Fruit fly (Drosophila melanogaster) whole organism, prepupa: ENCODE data around the gene CG9263.

ENCODE experiments used
- CG10631 ChIP-seq: fragments of 200-800 bp; sonication (Bioruptor generic); optimal IDR thresholded peaks from 2 replicates; lab custom pipeline; 2016; ENCODE audit warnings: missing biosample characterization, missing genetic modification characterization
- CG10669 ChIP-seq: fragments of 200-800 bp; sonication (Bioruptor generic); optimal IDR thresholded peaks from 3 replicates; lab custom pipeline; 2018; ENCODE audit warnings: missing biosample characterization, mild to moderate bottlenecking, missing genetic modification characterization, moderate library complexity
- CG11762 ChIP-seq: fragments of 200-800 bp; sonication (Bioruptor generic); optimal IDR thresholded peaks from 3 replicates; lab custom pipeline; 2016; ENCODE audit warnings: missing biosample characterization, missing genetic modification characterization; ENCODE audit not compliant: insufficient read depth
- CG15336 ChIP-seq: fragments of 200-800 bp; sonication (Bioruptor generic); IDR thresholded peaks from 2 replicates; pipeline ENCODE4 v1.3.6; 2022; ENCODE audit warnings: missing biosample characterization, missing genetic modification characterization
- CG16779 ChIP-seq: fragments of 200-800 bp; sonication (Bioruptor generic); optimal IDR thresholded peaks from 3 replicates; lab custom pipeline; 2017; ENCODE audit warnings: missing biosample characterization, mild to moderate bottlenecking, missing genetic modification characterization
- CG3032 ChIP-seq: fragments of 200-800 bp; optimal IDR thresholded peaks from 2 replicates; lab custom pipeline; 2019; ENCODE audit warnings: missing biosample characterization, mild to moderate bottlenecking, missing genetic modification characterization, moderate library complexity
- CG31627 ChIP-seq: fragments of 200-800 bp; sonication (Bioruptor generic); optimal IDR thresholded peaks from 3 replicates; lab custom pipeline; 2016; ENCODE audit warnings: missing biosample characterization, missing genetic modification characterization
- CG3919 ChIP-seq: fragments of 200-800 bp; sonication (Bioruptor generic); optimal IDR thresholded peaks from 3 replicates; lab custom pipeline; 2016; ENCODE audit warnings: missing biosample characterization, missing genetic modification characterization
- CG6163 ChIP-seq: fragments of 200-800 bp; sonication (Bioruptor generic); IDR thresholded peaks from 3 replicates; pipeline ENCODE4 v1.3.6; 2022; ENCODE audit warnings: missing biosample characterization, missing genetic modification characterization
- CG6276 ChIP-seq: fragments of 200-800 bp; sonication (Bioruptor generic); optimal IDR thresholded peaks from 2 replicates; lab custom pipeline; 2017; ENCODE audit warnings: missing biosample characterization, mild to moderate bottlenecking, missing genetic modification characterization
- CG6792 ChIP-seq: fragments of 200-800 bp; sonication (Bioruptor generic); optimal IDR thresholded peaks from 3 replicates; lab custom pipeline; 2016; ENCODE audit warnings: missing biosample characterization, missing genetic modification characterization
- CG6808 ChIP-seq: fragments of 200-800 bp; sonication (Bioruptor generic); optimal IDR thresholded peaks from 3 replicates; lab custom pipeline; 2017; ENCODE audit warnings: missing biosample characterization, missing genetic modification characterization, mild to moderate bottlenecking, moderate library complexity, missing genetic modification reagents
- CG6854 ChIP-seq: fragments of 200-800 bp; sonication (Bioruptor generic); optimal IDR thresholded peaks from 2 replicates; lab custom pipeline; 2017; ENCODE audit warnings: missing biosample characterization, mild to moderate bottlenecking, missing genetic modification characterization
- CG7368 ChIP-seq: fragments of 200-800 bp; sonication (Bioruptor generic); optimal IDR thresholded peaks from 3 replicates; lab custom pipeline; 2016; ENCODE audit warnings: missing biosample characterization, missing genetic modification characterization
- CG8119 ChIP-seq: fragments of 200-800 bp; sonication (Bioruptor generic); IDR thresholded peaks from 3 replicates; pipeline ENCODE4 v1.3.6; 2022; ENCODE audit warnings: missing biosample characterization, missing genetic modification characterization
- CG8319 ChIP-seq: fragments of 200-800 bp; sonication (Bioruptor generic); optimal IDR thresholded peaks from 3 replicates; lab custom pipeline; 2016; ENCODE audit warnings: missing biosample characterization, missing genetic modification characterization
- CG8632 ChIP-seq: fragments of 200-800 bp; sonication (Bioruptor generic); optimal IDR thresholded peaks from 3 replicates; lab custom pipeline; 2016; ENCODE audit warnings: missing biosample characterization, missing genetic modification characterization
- CG9139 ChIP-seq: fragments of 200-800 bp; sonication (Bioruptor generic); optimal IDR thresholded peaks from 3 replicates; lab custom pipeline; 2017; ENCODE audit warnings: missing biosample characterization, mild to moderate bottlenecking, missing genetic modification characterization
- Eip78C ChIP-seq: fragments of 200-800 bp; sonication (Bioruptor generic); peaks from one replicate; lab custom pipeline; 2016; ENCODE audit warnings: missing biosample characterization, missing genetic modification characterization
- Eip93F ChIP-seq: fragments of 200-800 bp; sonication (Bioruptor generic); optimal IDR thresholded peaks from 2 replicates; lab custom pipeline; 2016; ENCODE audit warnings: missing biosample characterization, mild to moderate bottlenecking, missing genetic modification characterization
- Ets21C ChIP-seq: fragments of 200-800 bp; sonication (Bioruptor generic); optimal IDR thresholded peaks from 3 replicates; lab custom pipeline; 2016; ENCODE audit warnings: missing biosample characterization, missing genetic modification characterization
- Ets96B ChIP-seq: fragments of 200-800 bp; optimal IDR thresholded peaks from 2 replicates; lab custom pipeline; 2019; ENCODE audit warnings: missing biosample characterization, mild to moderate bottlenecking, missing genetic modification characterization, moderate library complexity
- Gug ChIP-seq: fragments of 200-800 bp; sonication (Bioruptor generic); IDR thresholded peaks from 2 replicates; pipeline ENCODE4 v1.3.6; 2022; ENCODE audit warnings: missing biosample characterization, missing genetic modification characterization
- Hr38 ChIP-seq: sonication (Bioruptor generic); optimal IDR thresholded peaks from 2 replicates; lab custom pipeline; 2016; ENCODE audit warnings: missing biosample characterization, missing genetic modification characterization
- Hr39 ChIP-seq: fragments of 200-800 bp; sonication (Bioruptor generic); optimal IDR thresholded peaks from 2 replicates; lab custom pipeline; 2016; ENCODE audit warnings: missing biosample characterization, missing genetic modification characterization
- Lpt ChIP-seq: fragments of 200-800 bp; sonication (Bioruptor generic); optimal IDR thresholded peaks from 3 replicates; lab custom pipeline; 2016; ENCODE audit warnings: missing biosample characterization, missing genetic modification characterization
- OdsH ChIP-seq: fragments of 200-800 bp; sonication (Bioruptor generic); optimal IDR thresholded peaks from 3 replicates; lab custom pipeline; 2016; ENCODE audit warnings: missing biosample characterization, missing genetic modification characterization
- Smox ChIP-seq: fragments of 200-800 bp; sonication (Bioruptor generic); optimal IDR thresholded peaks from 3 replicates; lab custom pipeline; 2016; ENCODE audit warnings: missing biosample characterization, missing genetic modification characterization
- Sox102F ChIP-seq: fragments of 200-800 bp; sonication (Bioruptor generic); optimal IDR thresholded peaks from 2 replicates; lab custom pipeline; 2016; ENCODE audit warnings: missing biosample characterization, mild to moderate bottlenecking, missing genetic modification characterization
- Sox15 ChIP-seq: fragments of 200-800 bp; sonication (Bioruptor generic); optimal IDR thresholded peaks from 3 replicates; lab custom pipeline; 2016; ENCODE audit warnings: missing biosample characterization, missing genetic modification characterization
- achi ChIP-seq: fragments of 200-800 bp; sonication (Bioruptor generic); optimal IDR thresholded peaks from 3 replicates; lab custom pipeline; 2016; ENCODE audit warnings: missing biosample characterization, missing genetic modification characterization
- acj6 ChIP-seq: fragments of 200-800 bp; sonication (Bioruptor generic); optimal IDR thresholded peaks from 3 replicates; lab custom pipeline; 2016; ENCODE audit warnings: missing biosample characterization, missing genetic modification characterization
- cyc ChIP-seq: fragments of 200-800 bp; sonication (Bioruptor generic); optimal IDR thresholded peaks from 3 replicates; lab custom pipeline; 2016; ENCODE audit warnings: missing biosample characterization, missing genetic modification characterization
- eg ChIP-seq: fragments of 200-800 bp; sonication (Bioruptor generic); IDR thresholded peaks from 3 replicates; pipeline ENCODE4 v1.3.6; 2022; ENCODE audit warnings: missing biosample characterization, missing genetic modification characterization
- esn ChIP-seq: fragments of 200-800 bp; sonication (Bioruptor generic); optimal IDR thresholded peaks from 2 replicates; lab custom pipeline; 2016; ENCODE audit warnings: missing biosample characterization, mild to moderate bottlenecking, missing genetic modification characterization, moderate library complexity
- fd59A ChIP-seq: fragments of 200-800 bp; sonication (Bioruptor generic); optimal IDR thresholded peaks from 2 replicates; lab custom pipeline; 2017; ENCODE audit warnings: missing biosample characterization, mild to moderate bottlenecking, missing genetic modification characterization, missing genetic modification reagents
- fd85E ChIP-seq: fragments of 200-800 bp; sonication (Bioruptor generic); optimal IDR thresholded peaks from 3 replicates; lab custom pipeline; 2016; ENCODE audit warnings: missing biosample characterization, missing genetic modification characterization
- net ChIP-seq: fragments of 200-800 bp; sonication (Bioruptor generic); optimal IDR thresholded peaks from 3 replicates; lab custom pipeline; 2016; ENCODE audit warnings: missing biosample characterization, missing genetic modification characterization
- salr ChIP-seq, 2 experiments: fragments of 200-800 bp; sonication (Bioruptor generic); optimal IDR thresholded peaks; 3 replicates each; lab custom pipeline; 2016 to 2018; ENCODE audit warnings: missing biosample characterization in 2 of 2, missing genetic modification characterization in 2 of 2, mild to moderate bottlenecking in 1 of 2
- spab ChIP-seq: fragments of 200-800 bp; sonication (Bioruptor generic); optimal IDR thresholded peaks from 2 replicates; lab custom pipeline; 2017; ENCODE audit warnings: missing biosample characterization, mild to moderate bottlenecking, missing genetic modification characterization, missing genetic modification reagents
- ss ChIP-seq, 2 experiments: fragments of 200-800 bp; sonication (Bioruptor generic); optimal IDR thresholded peaks; 2 replicates in 1 of 2; 3 replicates in 1 of 2; lab custom pipeline; 2017 to 2018; ENCODE audit warnings: mild to moderate bottlenecking in 2 of 2, missing biosample characterization in 2 of 2, missing genetic modification characterization in 2 of 2, moderate library complexity in 1 of 2
- vri ChIP-seq: fragments of 200-800 bp; sonication (Bioruptor generic); optimal IDR thresholded peaks from 3 replicates; lab custom pipeline; 2016; ENCODE audit warnings: missing biosample characterization, mild to moderate bottlenecking, missing genetic modification characterization

Gene CG9263

dm6 chr2L:13535678-13536077, 6.7 kb downstream of the CG9263 start, which contains the start of gene CG15638:
CG15638 (minus strand) TSS chr2L:13535778.
- TF ChIP-seq Sox15 (GFP tag; lab: Kevin White, UChicago) = no peak
- TF ChIP-seq fd85E (GFP tag; lab: Kevin White, UChicago) = no peak
- no peak for TF ChIP-seq eg (GFP tag; lab: Robert Waterston, UW)
- no peak for TF ChIP-seq CG7368
- no peak for TF ChIP-seq Ets96B
- TF ChIP-seq CG9139 (GFP tag; lab: Kevin White, UChicago) = no peak
- TF ChIP-seq Eip78C (GFP tag; lab: Kevin White, UChicago) = no peak
- TF ChIP-seq CG16779 = no peak
- no peak for TF ChIP-seq CG6276 (GFP tag; lab: Kevin White, UChicago)

DNA sequence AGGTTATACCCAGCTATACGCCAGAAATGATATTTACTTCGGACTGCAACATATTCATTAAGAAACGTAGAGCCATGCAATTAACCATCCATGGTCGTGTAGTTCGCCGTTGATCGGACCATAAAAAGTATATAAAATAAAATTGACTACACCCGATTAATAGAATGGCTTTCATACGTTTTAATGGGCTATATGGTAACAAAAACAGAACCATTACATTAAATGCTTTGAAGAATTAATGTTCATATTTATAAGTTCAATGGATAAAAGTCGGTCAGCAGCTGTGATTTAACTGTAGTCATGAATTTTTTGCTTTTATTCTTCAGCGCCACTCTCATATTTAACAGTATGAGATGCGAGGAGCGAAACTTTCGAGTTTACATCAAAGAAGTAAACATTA, 9.9 kb downstream of the CG9263 start, which contains the start of gene CG33645:
CG33645 (plus strand) TSS at position 301 of the 400 bp plus-strand sequence.
- TF ChIP-seq CG8119 (GFP tag; lab: Robert Waterston, UW) (no peak), CG6808 (no peak), vri (GFP tag; lab: Kevin White, UChicago) (no peak)

DNA sequence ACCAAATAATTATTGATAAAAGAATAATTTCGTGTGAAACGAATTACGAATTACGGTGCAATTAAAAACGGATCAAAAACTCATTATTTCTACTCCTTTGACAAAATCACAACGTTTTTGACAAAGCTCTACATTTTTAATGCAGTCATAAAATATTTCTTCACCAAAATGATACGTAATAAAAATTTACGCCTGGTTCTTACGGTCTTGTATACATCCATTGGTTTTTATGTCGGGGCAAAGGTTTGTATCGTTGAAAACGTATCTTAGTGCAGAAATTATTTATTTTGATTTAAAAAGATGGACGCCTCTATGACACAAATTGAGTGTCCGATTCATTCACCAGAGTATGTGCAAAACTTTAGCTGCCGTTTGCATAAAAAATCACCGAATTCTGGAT, 10.6 kb downstream of the CG9263 start, which contains the start of gene CG33644:
CG33644 (plus strand) TSS at position 301 of the 400 bp plus-strand sequence.
- no peak for TF ChIP-seq salr (GFP tag; optimal IDR thresholded peaks at IDR 0.05; lab: Kevin White, UChicago)
- TF ChIP-seq CG3032 (tag; lab: Kevin White, UChicago) = no peak
- TF ChIP-seq CG15336 = no peak
- no peak for TF ChIP-seq Eip93F
- TF ChIP-seq Sox102F (GFP tag; lab: Kevin White, UChicago) = no peak
- TF ChIP-seq acj6 = no peak
- TF ChIP-seq Hr38 (GFP tag; lab: Kevin White, UChicago) = no peak
- TF ChIP-seq Gug (GFP tag; lab: Robert Waterston, UW) = no peak
- no peak for TF ChIP-seq CG3919 (GFP tag; lab: Kevin White, UChicago)
- TF ChIP-seq, all 60 proteins: peak for 0

- TF ChIP-seq OdsH (GFP tag; lab: Kevin White, UChicago) (no peak), CG6163 (GFP tag; lab: Robert Waterston, UW) (no peak), ss (GFP tag; optimal IDR thresholded peaks at IDR 0.05; lab: Kevin White, UChicago) (no peak), Hr39 (GFP tag; lab: Kevin White, UChicago) (no peak), Lpt (GFP tag; lab: Kevin White, UChicago) (no peak), Ets96B (no peak), CG6792 (GFP tag; lab: Kevin White, UChicago) (no peak), CG10631 (GFP tag; lab: Kevin White, UChicago) (no peak), CG8632 (GFP tag; lab: Kevin White, UChicago) (no peak), CG6276 (GFP tag; lab: Kevin White, UChicago) (no peak), CG6854 (GFP tag; lab: Kevin White, UChicago) (no peak), net (GFP tag; lab: Kevin White, UChicago) (no peak), eg (GFP tag; lab: Robert Waterston, UW) (no peak), CG8319 (GFP tag; lab: Kevin White, UChicago) (no peak), spab (GFP tag; lab: Kevin White, UChicago) (no peak), CG10669 (GFP tag; lab: Kevin White, UChicago) (no peak), cyc (GFP tag; lab: Kevin White, UChicago) (no peak)
Observed at dm6 chr2L:13530774-13531173, 11.6 kb downstream of the CG9263 start, which contains the start of gene CG33643. CG33643 (plus strand) TSS chr2L:13531074.

DNA sequence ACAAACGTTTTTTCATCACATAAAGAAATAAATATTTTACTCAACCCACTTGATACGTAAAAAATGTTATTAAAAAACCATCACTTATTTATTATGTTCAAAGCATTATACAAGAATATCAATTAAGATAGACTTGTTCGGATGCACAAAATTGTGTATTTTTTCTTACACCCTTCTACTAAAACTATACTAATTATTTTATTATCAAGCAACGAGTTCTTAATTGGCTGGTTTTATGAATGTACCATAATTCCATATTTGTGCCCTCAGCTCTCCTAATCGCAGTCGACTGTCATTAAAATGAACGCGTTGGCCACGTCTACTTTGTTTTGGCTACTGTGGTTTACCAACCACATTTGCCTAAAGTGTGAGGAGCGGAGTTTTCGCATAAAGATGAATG, 12.7 kb downstream of the CG9263 start, which contains the start of gene CG33642:
CG33642 (plus strand) TSS at position 301 of the 400 bp plus-strand sequence.
- no peak for TF ChIP-seq achi (GFP tag; lab: Kevin White, UChicago)
- TF ChIP-seq CG6808 = no peak
- no peak for TF ChIP-seq CG31627 (GFP tag; lab: Kevin White, UChicago)
- TF ChIP-seq Eip93F = no peak
- no peak for TF ChIP-seq CG8319 (GFP tag; lab: Kevin White, UChicago)
- no peak for TF ChIP-seq fd59A (GFP tag; lab: Kevin White, UChicago)
- no peak for TF ChIP-seq CG11762 (GFP tag; lab: Kevin White, UChicago)
- no peak for TF ChIP-seq Smox (GFP tag; lab: Kevin White, UChicago)
- no peak for TF ChIP-seq Sox102F (GFP tag; lab: Kevin White, UChicago)
- no peak for TF ChIP-seq esn (GFP tag; lab: Kevin White, UChicago)
- TF ChIP-seq CG16779 = no peak
- no peak for TF ChIP-seq Ets21C (GFP tag; lab: Kevin White, UChicago)
- TF ChIP-seq, all 60 proteins: peak for 0
